Fruit fly (Drosophila melanogaster) whole organism, embryonic: ENCODE measurements around the gene CG17959.
A peak's percentile ranks its signal among the peaks of the same experiment; 100 is the strongest.

Source experiments
- Atf3 ChIP-seq: fragments of 200-800 bp; sonication (Bioruptor generic); optimal IDR thresholded peaks from 3 replicates; lab custom pipeline; 2016; ENCODE audit warnings: missing biosample characterization, missing genetic modification characterization
- Bteb2 ChIP-seq: fragments of 200-800 bp; sonication (Bioruptor generic); optimal IDR thresholded peaks from 2 replicates; lab custom pipeline; 2016; ENCODE audit warnings: missing biosample characterization, missing genetic modification characterization
- CG11723 ChIP-seq: fragments of 200-800 bp; sonication (Bioruptor generic); optimal IDR thresholded peaks from 2 replicates; lab custom pipeline; 2017; ENCODE audit warnings: missing biosample characterization, mild to moderate bottlenecking, missing genetic modification characterization
- CG12236 ChIP-seq: fragments of 200-800 bp; sonication (Bioruptor generic); optimal IDR thresholded peaks from 2 replicates; lab custom pipeline; 2016; ENCODE audit warnings: missing biosample characterization, missing genetic modification characterization
- CG14050 ChIP-seq: fragments of 200-800 bp; sonication (Bioruptor generic); IDR thresholded peaks from 3 replicates; pipeline ENCODE4 v1.3.6; 2022; ENCODE audit warnings: missing biosample characterization, missing genetic modification characterization
- CG15011 ChIP-seq: fragments of 200-800 bp; sonication (Bioruptor generic); optimal IDR thresholded peaks from 3 replicates; lab custom pipeline; 2018; ENCODE audit warnings: missing biosample characterization, mild to moderate bottlenecking, missing genetic modification characterization
- CG15696 ChIP-seq: fragments of 200-800 bp; sonication (Bioruptor generic); optimal IDR thresholded peaks from 2 replicates; lab custom pipeline; 2019; ENCODE audit warnings: missing biosample characterization, mild to moderate bottlenecking, missing genetic modification characterization, moderate library complexity
- CG1603 ChIP-seq: fragments of 200-800 bp; sonication (Bioruptor generic); optimal IDR thresholded peaks from 2 replicates; lab custom pipeline; 2019; ENCODE audit warnings: missing biosample characterization, mild to moderate bottlenecking, missing genetic modification characterization, moderate library complexity
- CG1647 ChIP-seq: fragments of 200-800 bp; sonication (Bioruptor generic); optimal IDR thresholded peaks from 3 replicates; lab custom pipeline; 2016; ENCODE audit warnings: missing biosample characterization, missing genetic modification characterization
- CG16779 ChIP-seq: fragments of 200-800 bp; sonication (Bioruptor generic); IDR thresholded peaks from 2 replicates; pipeline ENCODE4 v1.3.6; 2022; ENCODE audit warnings: missing biosample characterization, missing genetic modification characterization
- CG16815 ChIP-seq: fragments of 200-800 bp; sonication (Bioruptor generic); optimal IDR thresholded peaks from 3 replicates; lab custom pipeline; 2017; ENCODE audit warnings: missing biosample characterization, mild to moderate bottlenecking, missing genetic modification characterization
- CG17328 ChIP-seq: fragments of 200-800 bp; sonication (Bioruptor generic); IDR thresholded peaks from 2 replicates; pipeline ENCODE4 v1.3.6; 2022; ENCODE audit warnings: missing biosample characterization, missing genetic modification characterization
- CG17829 ChIP-seq: fragments of 200-800 bp; optimal IDR thresholded peaks from 2 replicates; lab custom pipeline; 2019; ENCODE audit warnings: missing biosample characterization, mild to moderate bottlenecking, missing genetic modification characterization, moderate library complexity
- CG17912 ChIP-seq: fragments of 200-800 bp; sonication (Bioruptor generic); optimal IDR thresholded peaks from 2 replicates; lab custom pipeline; 2018; ENCODE audit warnings: missing biosample characterization, mild to moderate bottlenecking, missing genetic modification characterization
- CG1832 ChIP-seq: fragments of 200-800 bp; sonication (Bioruptor generic); optimal IDR thresholded peaks from 2 replicates; lab custom pipeline; 2017; ENCODE audit warnings: missing biosample characterization, mild to moderate bottlenecking, missing genetic modification characterization, inconsistent platforms
- CG18764 ChIP-seq: fragments of 200-800 bp; sonication (Bioruptor generic); optimal IDR thresholded peaks from 3 replicates; lab custom pipeline; 2016; ENCODE audit warnings: missing biosample characterization, missing genetic modification characterization
- CG2116 ChIP-seq: fragments of 200-800 bp; sonication (Bioruptor generic); optimal IDR thresholded peaks from 3 replicates; lab custom pipeline; 2018; ENCODE audit warnings: missing biosample characterization, mild to moderate bottlenecking, missing genetic modification characterization
- CG2120 ChIP-seq: fragments of 200-800 bp; sonication (Bioruptor generic); optimal IDR thresholded peaks from 3 replicates; lab custom pipeline; 2016; ENCODE audit warnings: missing biosample characterization, missing genetic modification characterization
- CG2678 ChIP-seq: fragments of 200-800 bp; sonication (Bioruptor generic); optimal IDR thresholded peaks from 3 replicates; lab custom pipeline; 2019; ENCODE audit warnings: missing biosample characterization, mild to moderate bottlenecking, missing genetic modification characterization, moderate library complexity
- CG2889 ChIP-seq: fragments of 200-800 bp; sonication (Bioruptor generic); IDR thresholded peaks from 3 replicates; pipeline ENCODE4 v1.3.6; 2022; ENCODE audit warnings: missing biosample characterization, missing genetic modification characterization
- CG30020 ChIP-seq: fragments of 200-800 bp; optimal IDR thresholded peaks from 2 replicates; lab custom pipeline; 2019; ENCODE audit warnings: missing biosample characterization, mild to moderate bottlenecking, missing genetic modification characterization, moderate library complexity
- CG31441 ChIP-seq: fragments of 200-800 bp; sonication (Bioruptor generic); IDR thresholded peaks from 2 replicates; pipeline ENCODE4 v1.3.6; 2022; ENCODE audit warnings: missing biosample characterization, missing genetic modification characterization
- CG6175 ChIP-seq: fragments of 200-800 bp; sonication (Bioruptor generic); IDR thresholded peaks from 3 replicates; pipeline ENCODE4 v1.3.6; 2022; ENCODE audit warnings: missing biosample characterization, missing genetic modification characterization
- CG6765 ChIP-seq: fragments of 200-800 bp; sonication (Bioruptor generic); optimal IDR thresholded peaks from 3 replicates; lab custom pipeline; 2017; ENCODE audit warnings: missing biosample characterization, mild to moderate bottlenecking, missing genetic modification characterization
- CG7928 ChIP-seq: fragments of 200-800 bp; sonication (Bioruptor generic); optimal IDR thresholded peaks from 2 replicates; lab custom pipeline; 2017; ENCODE audit warnings: missing biosample characterization, mild to moderate bottlenecking, missing genetic modification characterization
- CkIIα-i1 ChIP-seq: fragments of 200-800 bp; sonication (Bioruptor generic); IDR thresholded peaks from 2 replicates; pipeline ENCODE4 v1.3.6; 2022; ENCODE audit warnings: missing biosample characterization, missing genetic modification characterization
- D19A ChIP-seq: fragments of 200-800 bp; optimal IDR thresholded peaks from 3 replicates; lab custom pipeline; 2019; ENCODE audit warnings: missing biosample characterization, mild to moderate bottlenecking, missing genetic modification characterization, moderate library complexity
- D19B ChIP-seq: fragments of 200-800 bp; sonication (Bioruptor generic); optimal IDR thresholded peaks from 2 replicates; lab custom pipeline; 2017; ENCODE audit warnings: missing biosample characterization, mild to moderate bottlenecking, missing genetic modification characterization
- E2f2 ChIP-seq: fragments of 200-800 bp; sonication (Bioruptor generic); IDR thresholded peaks from 2 replicates; pipeline ENCODE4 v1.3.6; 2022; ENCODE audit warnings: missing biosample characterization, missing genetic modification characterization
- H2.0 ChIP-seq: fragments of 200-800 bp; sonication (Bioruptor generic); IDR thresholded peaks from 2 replicates; pipeline ENCODE4 v1.3.6; 2022; ENCODE audit warnings: missing biosample characterization, missing genetic modification characterization
- Hsf ChIP-seq: fragments of 200-800 bp; sonication (Bioruptor generic); optimal IDR thresholded peaks from 3 replicates; lab custom pipeline; 2016; ENCODE audit warnings: missing biosample characterization, missing genetic modification characterization
- Meics ChIP-seq: fragments of 200-800 bp; sonication (Bioruptor generic); optimal IDR thresholded peaks from 2 replicates; lab custom pipeline; 2017; ENCODE audit warnings: missing biosample characterization, mild to moderate bottlenecking, missing genetic modification characterization
- Oaz ChIP-seq: fragments of 200-800 bp; sonication (Bioruptor generic); IDR thresholded peaks from 2 replicates; pipeline ENCODE4 v1.3.6; 2022; ENCODE audit warnings: missing biosample characterization, missing genetic modification characterization
- Side ChIP-seq: fragments of 200-800 bp; sonication (Bioruptor generic); optimal IDR thresholded peaks from 2 replicates; lab custom pipeline; 2016; ENCODE audit warnings: missing biosample characterization, missing genetic modification characterization
- Sin3A ChIP-seq: fragments of >200 bp; optimal IDR thresholded peaks from 2 replicates; lab custom pipeline; 2018
- Sox102F ChIP-seq: fragments of 200-800 bp; sonication (Bioruptor generic); optimal IDR thresholded peaks from 2 replicates; lab custom pipeline; 2018; ENCODE audit warnings: missing biosample characterization, mild to moderate bottlenecking, missing genetic modification characterization, moderate library complexity
- Spps ChIP-seq: fragments of 200-800 bp; sonication (Bioruptor generic); optimal IDR thresholded peaks from 2 replicates; lab custom pipeline; 2018; ENCODE audit warnings: missing biosample characterization, mild to moderate bottlenecking, missing genetic modification characterization
- Usf ChIP-seq: fragments of 200-800 bp; sonication (Bioruptor generic); optimal IDR thresholded peaks from 2 replicates; lab custom pipeline; 2017; ENCODE audit warnings: missing genotype, missing biosample characterization, missing genetic modification characterization
- az2 ChIP-seq: fragments of 200-800 bp; sonication (Bioruptor generic); optimal IDR thresholded peaks from 3 replicates; lab custom pipeline; 2016; ENCODE audit warnings: missing biosample characterization, missing genetic modification characterization
- bab2 ChIP-seq: fragments of 200-800 bp; sonication (Bioruptor generic); optimal IDR thresholded peaks from 2 replicates; lab custom pipeline; 2016; ENCODE audit warnings: missing biosample characterization, missing genetic modification characterization
- chm ChIP-seq: fragments of 200-800 bp; sonication (Bioruptor generic); IDR thresholded peaks from 2 replicates; pipeline ENCODE4 v1.3.6; 2022; ENCODE audit warnings: missing biosample characterization, missing genetic modification characterization
- ci ChIP-seq: fragments of 200-800 bp; sonication (Bioruptor generic); IDR thresholded peaks from 3 replicates; pipeline ENCODE4 v1.3.6; 2022; ENCODE audit warnings: missing biosample characterization, missing genetic modification characterization
- danr ChIP-seq: fragments of 200-800 bp; sonication (Bioruptor generic); IDR thresholded peaks from 2 replicates; pipeline ENCODE4 v1.3.6; 2022; ENCODE audit warnings: missing biosample characterization, missing genetic modification characterization
- fd64A ChIP-seq: fragments of 200-800 bp; sonication (Bioruptor generic); optimal IDR thresholded peaks from 3 replicates; lab custom pipeline; 2018; ENCODE audit warnings: missing biosample characterization, mild to moderate bottlenecking, missing genetic modification characterization
- ham ChIP-seq: fragments of 200-800 bp; sonication (Bioruptor generic); IDR thresholded peaks from 2 replicates; pipeline ENCODE4 v1.3.6; 2022; ENCODE audit warnings: missing biosample characterization, missing genetic modification characterization
- hb ChIP-seq: fragments of 200-800 bp; sonication (Bioruptor generic); IDR thresholded peaks from 3 replicates; pipeline ENCODE4 v1.3.6; 2022; ENCODE audit warnings: missing biosample characterization, missing genetic modification characterization; ENCODE audit not compliant: partially characterized antibody
- kah ChIP-seq: fragments of 200-800 bp; sonication (Bioruptor generic); optimal IDR thresholded peaks from 2 replicates; lab custom pipeline; 2018; ENCODE audit warnings: missing biosample characterization, mild to moderate bottlenecking, missing genetic modification characterization
- kni ChIP-seq: fragments of 200-800 bp; sonication (Bioruptor generic); optimal IDR thresholded peaks from 3 replicates; lab custom pipeline; 2017; ENCODE audit warnings: mild to moderate bottlenecking, missing biosample characterization, missing genetic modification reagents, missing genetic modification characterization
- lmd ChIP-seq: fragments of 200-800 bp; sonication (Bioruptor generic); IDR thresholded peaks from 2 replicates; pipeline ENCODE4 v1.3.6; 2022; ENCODE audit warnings: missing biosample characterization, missing genetic modification characterization
- prd ChIP-seq, 3 experiments: fragments of >200 bp in 2 of 3; fragments of 200-800 bp in 1 of 3; sonication (Bioruptor generic) in 1 of 3; optimal IDR thresholded peaks in 2 of 3; IDR thresholded peaks in 1 of 3; 2 replicates in 2 of 3; 3 replicates in 1 of 3; pipeline versions ENCODE4 v1.3.6 to Lab custom; 2017 to 2022; ENCODE audit warnings: missing biosample characterization in 1 of 3, missing genetic modification characterization in 1 of 3
- tin ChIP-seq: fragments of 200-800 bp; sonication (Bioruptor generic); optimal IDR thresholded peaks from 3 replicates; lab custom pipeline; 2016; ENCODE audit warnings: missing biosample characterization, missing genetic modification characterization
- z ChIP-seq: fragments of 200-800 bp; sonication (Bioruptor generic); IDR thresholded peaks from 3 replicates; pipeline ENCODE4 v1.3.6; 2022; ENCODE audit warnings: missing biosample characterization, missing genetic modification characterization

CG17959 gene

dm6 chrX:2919742-2920141 is 27.2 kb upstream of the CG17959 start, which contains the start of gene CG3588 (continued):
- TF ChIP-seq ci (GFP tag; lab: Robert Waterston, UW), result peak; percentile 77
- TF ChIP-seq CG2116 (GFP tag; lab: Kevin White, UChicago), result peak; percentile 20
- TF ChIP-seq D19A, result no peak
- TF ChIP-seq CG1603 (tag; lab: Kevin White, UChicago), result peak; percentile 47
- TF ChIP-seq CG16815 (GFP tag; lab: Kevin White, UChicago), result peak; percentile 15
- peak; percentile 59; the same call in 2 of the 3 replicates for TF ChIP-seq CG14050 (GFP tag; lab: Robert Waterston, UW)
- TF ChIP-seq bab2 (GFP tag; lab: Kevin White, UChicago), result peak; percentile 73
- TF ChIP-seq CG16779, result peak; percentile 78
- peak; percentile 85 for TF ChIP-seq lmd (GFP tag; lab: Robert Waterston, UW)
- TF ChIP-seq Hsf (GFP tag; lab: Kevin White, UChicago), result peak; percentile 77
- no peak for TF ChIP-seq Spps (tag; lab: Kevin White, UChicago)
- TF ChIP-seq CG18764 (GFP tag; lab: Kevin White, UChicago), result peak; percentile 18
- peak; percentile 67 for TF ChIP-seq danr (GFP tag; lab: Robert Waterston, UW)
- no peak for TF ChIP-seq fd64A (GFP tag; lab: Kevin White, UChicago)
- peak; percentile 50; the same call in 1 of the 3 replicates for TF ChIP-seq CG2889 (GFP tag; lab: Robert Waterston, UW)
- 0 out of 2 replicates have a peak, but pooled peaks have one; percentile 28 for TF ChIP-seq CkIIα-i1 (GFP tag; lab: Robert Waterston, UW)
- TF ChIP-seq CG17829 (tag; lab: Kevin White, UChicago), result peak; percentile 28
- peak; percentile 56 for TF ChIP-seq CG31441
- peak; percentile 53 for TF ChIP-seq CG6765 (GFP tag; lab: Kevin White, UChicago)
- no peak for TF ChIP-seq z (GFP tag; lab: Robert Waterston, UW)
- peak; percentile 81 for TF ChIP-seq Meics (GFP tag; lab: Kevin White, UChicago)
- peak; percentile 60 for TF ChIP-seq Sox102F (GFP tag; lab: Kevin White, UChicago)
- 0 out of 3 replicates have a peak, but pooled peaks have one; percentile 61 for TF ChIP-seq CG6175 (GFP tag; lab: Robert Waterston, UW)
- no peak for TF ChIP-seq CG11723 (GFP tag; lab: Kevin White, UChicago)
- TF ChIP-seq CG1832 (GFP tag; lab: Kevin White, UChicago), result no peak
- peak; percentile 66 for TF ChIP-seq tin (GFP tag; lab: Kevin White, UChicago)
- no peak for TF ChIP-seq Usf (GFP tag; lab: Kevin White, UChicago)
- no peak for TF ChIP-seq kah (GFP tag; lab: Kevin White, UChicago)
- TF ChIP-seq Oaz, result peak; percentile 56
- peak; percentile 65 for TF ChIP-seq CG17328 (GFP tag; lab: Robert Waterston, UW)
- peak; percentile 44 for TF ChIP-seq CG15011 (GFP tag; lab: Kevin White, UChicago)
- TF ChIP-seq ham (GFP tag; lab: Robert Waterston, UW), result no peak
- TF ChIP-seq Sin3A, result no peak
- no peak for TF ChIP-seq CG30020 (tag; lab: Kevin White, UChicago)
- TF ChIP-seq CG7928, result no peak
- TF ChIP-seq Atf3 (GFP tag; lab: Kevin White, UChicago), result peak; percentile 63
- peak; percentile 51 for TF ChIP-seq E2f2
- no peak for TF ChIP-seq hb (GFP tag; lab: Robert Waterston, UW)
- TF ChIP-seq CG12236 (GFP tag; lab: Kevin White, UChicago), result no peak
- TF ChIP-seq az2 (GFP tag; lab: Kevin White, UChicago), result peak; percentile 52
- TF ChIP-seq CG2678 (tag; lab: Kevin White, UChicago), result peak; percentile 84
- TF ChIP-seq chm (GFP tag; lab: Robert Waterston, UW), result peak; percentile 54; the same call in 1 of the 2 replicates
- peak; percentile 63 for TF ChIP-seq D19B (GFP tag; lab: Kevin White, UChicago)
- no peak for TF ChIP-seq Side (GFP tag; lab: Kevin White, UChicago)
- TF ChIP-seq CG2120 (GFP tag; lab: Kevin White, UChicago), result peak; percentile 91
- TF ChIP-seq H2.0 (GFP tag; lab: Robert Waterston, UW), result peak; percentile 81
- peak; percentile 80 for TF ChIP-seq Bteb2
- TF ChIP-seq prd (optimal IDR thresholded peaks at IDR 0.05; lab: Kevin White, UChicago), result no peak
- peak; percentile 75 for TF ChIP-seq prd (GFP tag; IDR thresholded peaks at IDR 0.05; lab: Robert Waterston, UW)
- TF ChIP-seq kni, result no peak
- peak; percentile 69 for TF ChIP-seq CG1647
- TF ChIP-seq CG17912 (GFP tag; lab: Kevin White, UChicago), result no peak
- TF ChIP-seq CG15696, result no peak
